Worm (Caenorhabditis elegans) whole organism, L4/young adult: ENCODE data around the gene pigg-1.

Source experiments
- W03F9.2 ChIP-seq: fragments of 150-350 bp; optimal IDR thresholded peaks from 2 replicates; lab custom pipeline; 2014; ENCODE audit warnings: missing biosample characterization, missing genetic modification characterization
- dao-5 ChIP-seq: sonication (generic microtip); optimal IDR thresholded peaks from 2 replicates; lab custom pipeline; 2016; ENCODE audit warnings: missing genotype, missing genetic modification characterization, moderate library complexity, missing compliant biosample characterization
- him-1 ChIP-seq: sonication (generic microtip); optimal IDR thresholded peaks from 2 replicates; lab custom pipeline; 2016; ENCODE audit warnings: missing genotype, missing genetic modification reagents, missing genetic modification characterization, missing compliant biosample characterization

Gene pigg-1

ce11 chrII:8569038-8569977 is 30.8 kb downstream of the pigg-1 start, which contains the start of the genes col-38 and rpl-5:
col-38 (minus strand) TSS chrII:8569088.
rpl-5 (plus strand) TSS chrII:8569927.
- peak; percentile 1 for TF ChIP-seq him-1 (tag; lab: Kevin White, UChicago)
- TF ChIP-seq W03F9.2 (tag; lab: Kevin White, UChicago), result peak; percentile 97
- TF ChIP-seq dao-5, result no peak

ce11 chrII:8568234-8568969 is 31.7 kb downstream of the pigg-1 start:
- TF ChIP-seq W03F9.2 (tag; lab: Kevin White, UChicago) (no peak), dao-5 (no peak), him-1 (tag; lab: Kevin White, UChicago) (no peak)

- TF ChIP-seq dao-5, result no peak
- no peak for TF ChIP-seq him-1 (tag; lab: Kevin White, UChicago)
- TF ChIP-seq W03F9.2 (tag; lab: Kevin White, UChicago), result no peak
Measured at ce11 chrII:8566806-8567266, 33.2 kb downstream of the pigg-1 start, which contains the start of gene F54C9.3. F54C9.3 (minus strand) TSS chrII:8566856.

- TF ChIP-seq dao-5 (no peak), W03F9.2 (tag; lab: Kevin White, UChicago) (no peak)
Measured at ce11 chrII:8566039-8566438, 34.0 kb downstream of the pigg-1 start, which contains the start of gene stc-1. stc-1 (minus strand) TSS chrII:8566139.

- TF ChIP-seq him-1 (tag; lab: Kevin White, UChicago) (no peak), W03F9.2 (tag; lab: Kevin White, UChicago) (no peak), dao-5 (no peak)
Measured at ce11 chrII:8562002-8562401, 38.1 kb downstream of the pigg-1 start, which contains the start of gene F54C9.14. F54C9.14 (plus strand) TSS chrII:8562302.

ce11 chrII:8561227-8561626 is 38.8 kb downstream of the pigg-1 start, which contains the start of gene iff-2:
iff-2 (minus strand) TSS chrII:8561367.
- TF ChIP-seq dao-5 (peak; percentile 77), him-1 (tag; lab: Kevin White, UChicago) (peak; percentile 97), W03F9.2 (tag; lab: Kevin White, UChicago) (peak; percentile 97)

- TF ChIP-seq him-1 (tag; lab: Kevin White, UChicago), result no peak
- no peak for TF ChIP-seq W03F9.2 (tag; lab: Kevin White, UChicago)
- no peak for TF ChIP-seq dao-5
Measured at ce11 chrII:8559188-8559587, 40.9 kb downstream of the pigg-1 start.

ce11 chrII:8556166-8556565 is 43.9 kb downstream of the pigg-1 start, which contains the start of gene glb-27:
glb-27 (minus strand) TSS chrII:8556266.
- TF ChIP-seq dao-5 (no peak), him-1 (tag; lab: Kevin White, UChicago) (no peak), W03F9.2 (tag; lab: Kevin White, UChicago) (no peak)

- TF ChIP-seq W03F9.2 (tag; lab: Kevin White, UChicago) (no peak), dao-5 (no peak), him-1 (tag; lab: Kevin White, UChicago) (no peak)
Measured at ce11 chrII:8554568-8554967, 45.5 kb downstream of the pigg-1 start.

- no peak for TF ChIP-seq him-1 (tag; lab: Kevin White, UChicago)
Measured at ce11 chrII:8551100-8551499, 49.0 kb downstream of the pigg-1 start.

ce11 chrII:8546975-8547374 is 53.1 kb downstream of the pigg-1 start:
- TF ChIP-seq W03F9.2 (tag; lab: Kevin White, UChicago) (no peak), him-1 (tag; lab: Kevin White, UChicago) (peak; percentile 76), dao-5 (peak; percentile 92)
